Worm (Caenorhabditis elegans) whole organism, late embryonic: Measurements from ENCODE around the gene Y46G5A.8.

Experiments
- K02D7.2 ChIP-seq: sonication (generic microtip); optimal IDR thresholded peaks from 2 replicates; lab custom pipeline; 2017; ENCODE audit warnings: mild to moderate bottlenecking, missing genetic modification characterization, missing compliant biosample characterization
- Y22D7AL.16 ChIP-seq: sonication (generic microtip); optimal IDR thresholded peaks from 2 replicates; lab custom pipeline; 2016; ENCODE audit warnings: missing genetic modification characterization, missing compliant biosample characterization
- ceh-30 ChIP-seq: fragments of 150-350 bp; optimal IDR thresholded peaks from 2 replicates; lab custom pipeline; 2014; ENCODE audit warnings: missing biosample characterization, missing genetic modification characterization
- ceh-31 ChIP-seq: sonication (generic microtip); optimal IDR thresholded peaks from 2 replicates; lab custom pipeline; 2016; ENCODE audit warnings: missing genetic modification characterization, missing compliant biosample characterization
- dmd-4 ChIP-seq: sonication (generic microtip); optimal IDR thresholded peaks from 2 replicates; lab custom pipeline; 2016; ENCODE audit warnings: borderline replicate concordance, missing genetic modification characterization, missing compliant biosample characterization
- dve-1 ChIP-seq: sonication (generic microtip); optimal IDR thresholded peaks from 2 replicates; lab custom pipeline; 2017; ENCODE audit warnings: antibody characterized with exemption, mild to moderate bottlenecking, missing genetic modification characterization, missing compliant biosample characterization
- fkh-10 ChIP-seq: fragments of 150-350 bp; optimal IDR thresholded peaks from 2 replicates; lab custom pipeline; 2014; ENCODE audit warnings: missing biosample characterization, missing genetic modification reagents, missing genetic modification characterization
- fkh-6 ChIP-seq: sonication (generic microtip); optimal IDR thresholded peaks from 2 replicates; lab custom pipeline; 2016; ENCODE audit warnings: missing genetic modification characterization, missing compliant biosample characterization
- hlh-30 ChIP-seq: sonication (generic microtip); optimal IDR thresholded peaks from 2 replicates; lab custom pipeline; 2017; ENCODE audit warnings: antibody characterized with exemption, missing genetic modification characterization, missing compliant biosample characterization; ENCODE audit not compliant: insufficient read depth
- hlh-8 ChIP-seq: sonication (generic microtip); optimal IDR thresholded peaks from 2 replicates; lab custom pipeline; 2016; ENCODE audit warnings: missing genotype, missing genetic modification characterization, missing compliant biosample characterization
- nfya-1 ChIP-seq: sonication (generic microtip); optimal IDR thresholded peaks from 2 replicates; lab custom pipeline; 2017; ENCODE audit warnings: missing genetic modification characterization, mild to moderate bottlenecking, missing compliant biosample characterization, antibody characterized with exemption, moderate library complexity
- pax-1 ChIP-seq: fragments of 150-350 bp; optimal IDR thresholded peaks from 2 replicates; lab custom pipeline; 2014; ENCODE audit warnings: missing biosample characterization, missing genetic modification characterization
- pqm-1 ChIP-seq: sonication (generic microtip); optimal IDR thresholded peaks from 2 replicates; lab custom pipeline; 2016; ENCODE audit warnings: missing genetic modification characterization, missing compliant biosample characterization

DNA sequence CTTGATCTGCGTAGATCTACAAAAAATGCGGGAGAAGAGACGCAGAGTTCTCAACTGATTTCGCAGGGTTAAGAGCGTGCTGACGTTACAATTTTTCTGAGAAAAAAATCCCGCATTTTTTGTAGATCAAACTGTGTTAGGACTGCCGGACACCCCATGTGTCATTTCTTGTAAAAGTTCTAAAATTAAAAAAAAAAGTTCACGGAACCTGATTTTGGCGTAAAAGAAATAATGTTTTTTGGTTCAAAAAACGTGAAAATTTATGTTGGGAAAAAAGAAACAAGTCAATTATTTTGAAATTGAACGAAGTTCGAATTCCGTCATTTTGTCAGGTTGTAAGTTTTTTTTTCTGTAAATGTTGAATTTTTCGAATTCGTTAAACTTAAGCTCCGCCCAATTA is 20.2 kb downstream of the Y46G5A.8 start, which contains the start of gene Y46G5A.34:
- no peak for TF ChIP-seq K02D7.2 (tag; lab: Kevin White, UChicago)
- TF ChIP-seq fkh-6 (tag; lab: Kevin White, UChicago), result no peak
- no peak for TF ChIP-seq nfya-1 (tag; lab: Kevin White, UChicago)
- TF ChIP-seq hlh-8 (tag; lab: Kevin White, UChicago), result no peak
- no peak for TF ChIP-seq pqm-1 (tag; lab: Kevin White, UChicago)
- no peak for TF ChIP-seq ceh-30 (tag; lab: Kevin White, UChicago)
- TF ChIP-seq ceh-31, result no peak
- no peak for TF ChIP-seq dve-1
- no peak for TF ChIP-seq Y22D7AL.16 (tag; lab: Kevin White, UChicago)
- TF ChIP-seq dmd-4 (tag; lab: Kevin White, UChicago), result no peak
- TF ChIP-seq fkh-10 (GFP tag; lab: Kevin White, UChicago), result no peak
- TF ChIP-seq pax-1 (tag; lab: Kevin White, UChicago), result no peak
- no peak for TF ChIP-seq hlh-30 (tag; lab: Kevin White, UChicago)
